Worm (Caenorhabditis elegans): ENCODE results near the gene mnr-1.

Gene mnr-1

ce11 chrV:20689481-20690039, 35.1 kb downstream of the mnr-1 start, which contains the start of gene F53F8.3:
F53F8.3 (minus strand) TSS chrV:20689531.
- TF ChIP-seq elt-2 (tag; optimal IDR thresholded peaks at IDR 0.05) (no peak), unc-42 (tag; optimal IDR thresholded peaks at IDR 0.05) (no peak), gmeb-2 (tag; optimal IDR thresholded peaks at IDR 0.05) (no peak), pat-9 (tag; optimal IDR thresholded peaks at IDR 0.05) (no peak), ceh-18 (tag; optimal IDR thresholded peaks at IDR 0.05) (no peak), ceh-2 (tag; optimal IDR thresholded peaks at IDR 0.05) (no peak)

ce11 chrV:20691585-20691984, 37.1 kb downstream of the mnr-1 start, which contains the start of gene F53F8.4:
F53F8.4 (minus strand) TSS chrV:20691685.
- no peak for TF ChIP-seq ceh-22 (tag; optimal IDR thresholded peaks at IDR 0.05)
- TF ChIP-seq ceh-19 (GFP tag; optimal IDR thresholded peaks at IDR 0.05) = no peak
- TF ChIP-seq tbx-2 (tag; optimal IDR thresholded peaks at IDR 0.05) = no peak
- TF ChIP-seq unc-42 (tag; optimal IDR thresholded peaks at IDR 0.05) = no peak
- TF ChIP-seq fkh-6 (tag; optimal IDR thresholded peaks at IDR 0.05) = no peak
- no peak for TF ChIP-seq hlh-8 (tag; optimal IDR thresholded peaks at IDR 0.05)
- TF ChIP-seq pax-1 (tag; optimal IDR thresholded peaks at IDR 0.05) = no peak

- TF ChIP-seq fkh-6 (tag; optimal IDR thresholded peaks at IDR 0.05) (no peak), pqm-1 (tag; optimal IDR thresholded peaks at IDR 0.05) (no peak), eyg-1 (tag; optimal IDR thresholded peaks at IDR 0.05) (no peak), pat-9 (tag; optimal IDR thresholded peaks at IDR 0.05) (no peak), sdc-2 (tag; optimal IDR thresholded peaks at IDR 0.05) (no peak)
Measured at ce11 chrV:20692903-20693302, 38.5 kb downstream of the mnr-1 start.

ce11 chrV:20693968-20694367, 39.5 kb downstream of the mnr-1 start:
- TF ChIP-seq fkh-6 (tag; optimal IDR thresholded peaks at IDR 0.05) (peak; percentile 5), pros-1 (tag; optimal IDR thresholded peaks at IDR 0.05) (no peak), che-1 (tag; optimal IDR thresholded peaks at IDR 0.05) (peak; percentile 65), hlh-8 (tag; optimal IDR thresholded peaks at IDR 0.05) (no peak), nhr-232 (tag; optimal IDR thresholded peaks at IDR 0.05) (peak; percentile 28), ets-4 (tag; optimal IDR thresholded peaks at IDR 0.05) (no peak), sox-4 (tag; optimal IDR thresholded peaks at IDR 0.05) (peak; percentile 38), ceh-24 (tag; optimal IDR thresholded peaks at IDR 0.05) (no peak), hlh-15 (tag; optimal IDR thresholded peaks at IDR 0.05) (no peak), syd-9 (tag; optimal IDR thresholded peaks at IDR 0.05) (peak; percentile 23), ztf-16 (tag; optimal IDR thresholded peaks at IDR 0.05) (no peak), gmeb-2 (tag; optimal IDR thresholded peaks at IDR 0.05) (peak; percentile 57), ceh-9 (tag; optimal IDR thresholded peaks at IDR 0.05) (no peak), ceh-31 (tag; optimal IDR thresholded peaks at IDR 0.05) (peak; percentile 15), ceh-45 (GFP tag; IDR thresholded peaks at IDR 0.05) (0 out of 2 replicates have a peak, but pooled peaks have one; percentile 46), ceh-30 (tag; optimal IDR thresholded peaks at IDR 0.05) (no peak), dve-1 (tag; optimal IDR thresholded peaks at IDR 0.05) (peak; percentile 29), C38D4.7 (GFP tag; optimal IDR thresholded peaks at IDR 0.05) (peak; percentile 58), pag-3 (tag; optimal IDR thresholded peaks at IDR 0.05; ENCODE audit: borderline replicate concordance) (no peak), dmd-4 (tag; optimal IDR thresholded peaks at IDR 0.05; ENCODE audit: borderline replicate concordance) (no peak), ceh-19 (GFP tag; optimal IDR thresholded peaks at IDR 0.05) (peak; percentile 59), pax-1 (tag; optimal IDR thresholded peaks at IDR 0.05) (no peak), pha-2 (tag; optimal IDR thresholded peaks at IDR 0.05) (peak; percentile 87), pqm-1 (tag; optimal IDR thresholded peaks at IDR 0.05) (no peak), ama-1 (optimal IDR thresholded peaks at IDR 0.05) (no peak), rnt-1 (tag; optimal IDR thresholded peaks at IDR 0.05) (no peak), F13H6.1 (tag; optimal IDR thresholded peaks at IDR 0.05) (no peak), eyg-1 (tag; optimal IDR thresholded peaks at IDR 0.05) (no peak), ceh-18 (tag; optimal IDR thresholded peaks at IDR 0.05) (peak; percentile 13), elt-2 (tag; optimal IDR thresholded peaks at IDR 0.05) (peak; percentile 65), fkh-10 (GFP tag; optimal IDR thresholded peaks at IDR 0.05) (no peak), K09A11.1 (tag; optimal IDR thresholded peaks at IDR 0.05; ENCODE audit: insufficient read depth) (peak; percentile 3), ttx-3 (tag; optimal IDR thresholded peaks at IDR 0.05) (no peak), odd-2 (tag; optimal IDR thresholded peaks at IDR 0.05) (no peak), lim-6 (tag; optimal IDR thresholded peaks at IDR 0.05) (no peak), fax-1 (tag; optimal IDR thresholded peaks at IDR 0.05) (peak; percentile 37), nhr-11 (tag; optimal IDR thresholded peaks at IDR 0.05) (no peak), tbx-2 (tag; optimal IDR thresholded peaks at IDR 0.05) (peak; percentile 45), hlh-30 (tag; optimal IDR thresholded peaks at IDR 0.05; ENCODE audit: insufficient read depth) (no peak), K02D7.2 (tag; optimal IDR thresholded peaks at IDR 0.05) (peak; percentile 7)

Measured in whole organism, late embryonic.